Worm (Caenorhabditis elegans) whole organism, L4 larva: Measurements from ENCODE around the gene F56C4.2.
"Not testable (repeated sequence)": the region's sequence is repeated elsewhere in the genome, so short reads cannot be mapped to it uniquely, and the experiment has no call there.

Experiments used
- ama-1 ChIP-seq: fragments of 150-350 bp; optimal IDR thresholded peaks from 2 replicates; lab custom pipeline; 2014; ENCODE audit warnings: inconsistent platforms, mixed read lengths
- fos-1 ChIP-seq: fragments of 150-350 bp; optimal IDR thresholded peaks from 2 replicates; lab custom pipeline; 2014; ENCODE audit warnings: missing biosample characterization, missing genetic modification characterization
- gei-8 ChIP-seq: fragments of 200-800 bp; sonication (Bioruptor generic); optimal IDR thresholded peaks from 2 replicates; lab custom pipeline; 2018; ENCODE audit warnings: mild to moderate bottlenecking, missing genetic modification characterization, missing compliant biosample characterization
- lin-15B ChIP-seq: fragments of 150-350 bp; sonication (generic microtip); optimal IDR thresholded peaks from 3 replicates; lab custom pipeline; 2014; ENCODE audit warnings: missing biosample characterization, missing genetic modification characterization
- nhr-237 ChIP-seq: sonication (generic microtip); optimal IDR thresholded peaks from 2 replicates; lab custom pipeline; 2017; ENCODE audit warnings: missing biosample characterization, missing genetic modification characterization
- nhr-77 ChIP-seq: fragments of 150-350 bp; optimal IDR thresholded peaks from 2 replicates; lab custom pipeline; 2014; ENCODE audit warnings: missing biosample characterization, missing genetic modification characterization
- ztf-11 ChIP-seq: fragments of 150-350 bp; optimal IDR thresholded peaks from 2 replicates; lab custom pipeline; 2014; ENCODE audit warnings: missing biosample characterization, missing genetic modification characterization

- not testable (repeated sequence) for TF ChIP-seq ama-1 (lab: Kevin White, UChicago); nhr-77 (tag; lab: Kevin White, UChicago); fos-1 (tag; lab: Kevin White, UChicago); ztf-11; nhr-237 (tag; lab: Kevin White, UChicago); lin-15B (tag; lab: Kevin White, UChicago); gei-8 (GFP tag; lab: Kevin White, UChicago)
These were observed 15.0 kb downstream of the F56C4.2 start, which contains the start of gene glb-19 for ce11 chrIV:10654047-10654446.
